Fruit fly (Drosophila melanogaster): ENCODE results near the gene Est-6.
A peak's percentile ranks its signal among the peaks of the same experiment; 100 is the strongest.

Est-6 gene

DNA sequence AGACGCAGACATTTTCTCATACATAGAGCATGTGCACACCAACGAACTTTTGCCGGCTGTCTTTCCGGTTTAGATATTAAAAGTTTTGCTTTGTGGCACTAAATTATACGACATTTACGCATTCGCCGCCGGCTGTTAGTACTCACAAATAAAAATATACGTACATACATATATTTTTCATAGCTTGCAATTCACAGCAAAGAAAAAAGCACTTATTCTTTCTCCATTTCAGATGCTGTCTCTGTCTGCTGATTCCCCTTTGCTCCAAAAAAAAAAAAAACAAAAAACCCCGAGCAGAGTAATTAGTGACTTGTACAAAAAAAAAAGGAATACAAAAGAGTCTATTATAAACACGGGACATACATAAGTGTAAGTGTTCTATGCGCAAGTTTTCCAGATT is 11.3 kb upstream of the Est-6 start, which contains the start of gene CAH2:
Gene CAH2, plus strand, starts transcription at position 301 of the 400 bp plus-strand sequence.
- TF ChIP-seq Hr83 (GFP tag; optimal IDR thresholded peaks at IDR 0.05; ENCODE audit: poor library complexity, severe bottlenecking) = no peak
- no peak for TF ChIP-seq N (GFP tag; optimal IDR thresholded peaks at IDR 0.05)
- TF ChIP-seq Dfd (GFP tag; optimal IDR thresholded peaks at IDR 0.05) = no peak
- TF ChIP-seq brk (GFP tag; optimal IDR thresholded peaks at IDR 0.05) = no peak
- TF ChIP-seq Abd-B (GFP tag; optimal IDR thresholded peaks at IDR 0.05) = no peak
- TF ChIP-seq CG32264 (GFP tag; optimal IDR thresholded peaks at IDR 0.05) = no peak
- TF ChIP-seq sage (GFP tag; optimal IDR thresholded peaks at IDR 0.05) = no peak
- no peak for TF ChIP-seq OdsH (GFP tag; optimal IDR thresholded peaks at IDR 0.05)
- TF ChIP-seq tai (GFP tag; optimal IDR thresholded peaks at IDR 0.05) = no peak
- no peak for TF ChIP-seq jim (GFP tag; optimal IDR thresholded peaks at IDR 0.05)
- TF ChIP-seq psq (GFP tag; optimal IDR thresholded peaks at IDR 0.05) = no peak
- no peak for TF ChIP-seq fru (GFP tag; optimal IDR thresholded peaks at IDR 0.05)
- no peak for TF ChIP-seq dmrt93B (GFP tag; optimal IDR thresholded peaks at IDR 0.05)
- TF ChIP-seq foxo (GFP tag; optimal IDR thresholded peaks at IDR 0.05) = no peak
- TF ChIP-seq Sp1 (GFP tag; optimal IDR thresholded peaks at IDR 0.05) = no peak
- TF ChIP-seq Hr78 (GFP tag; optimal IDR thresholded peaks at IDR 0.05) = no peak
- no peak for TF ChIP-seq CG9705 (GFP tag; optimal IDR thresholded peaks at IDR 0.05)
- TF ChIP-seq rgr (GFP tag; optimal IDR thresholded peaks at IDR 0.05) = no peak
- no peak for TF ChIP-seq Dif (GFP tag; optimal IDR thresholded peaks at IDR 0.05; ENCODE audit: partially characterized antibody)

dm6 chr3L:12178847-12179437 is 9.7 kb upstream of the Est-6 start:
- TF ChIP-seq Hr83 (GFP tag; optimal IDR thresholded peaks at IDR 0.05; ENCODE audit: poor library complexity, severe bottlenecking) = no peak
- TF ChIP-seq rgr (GFP tag; optimal IDR thresholded peaks at IDR 0.05) = no peak
- no peak for TF ChIP-seq Rel (GFP tag; optimal IDR thresholded peaks at IDR 0.05)
- TF ChIP-seq Rel (tag; optimal IDR thresholded peaks at IDR 0.05) = peak; percentile 30

DNA sequence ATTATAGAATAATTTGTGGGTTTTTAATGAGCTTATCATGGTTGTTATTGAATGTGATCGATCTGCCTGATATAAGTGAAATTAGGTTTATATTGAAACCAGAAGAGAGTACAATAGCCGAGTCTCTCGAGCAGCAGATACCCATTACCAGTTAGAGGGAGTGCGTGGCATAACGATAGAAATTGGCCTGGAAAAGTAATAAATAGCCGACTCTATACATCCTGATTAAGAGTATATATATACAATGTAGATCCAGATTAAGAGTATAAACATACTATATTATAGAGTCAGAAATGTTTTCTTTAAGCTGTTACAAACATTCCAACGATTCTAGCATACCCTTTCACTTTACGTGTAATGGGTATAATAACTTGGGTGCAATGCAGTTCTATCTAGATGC is 4.7 kb upstream of the Est-6 start:
- TF ChIP-seq tai (GFP tag; optimal IDR thresholded peaks at IDR 0.05) = no peak
- TF ChIP-seq Hr83 (GFP tag; optimal IDR thresholded peaks at IDR 0.05; ENCODE audit: poor library complexity, severe bottlenecking) = no peak
- TF ChIP-seq CG9705 (GFP tag; optimal IDR thresholded peaks at IDR 0.05) = no peak
- no peak for TF ChIP-seq CG32264 (GFP tag; optimal IDR thresholded peaks at IDR 0.05)
- TF ChIP-seq foxo (GFP tag; optimal IDR thresholded peaks at IDR 0.05) = no peak
- TF ChIP-seq pan (optimal IDR thresholded peaks at IDR 0.05) = no peak
- TF ChIP-seq Vsx2 (GFP tag; optimal IDR thresholded peaks at IDR 0.05; ENCODE audit: partially characterized antibody) = no peak
- TF ChIP-seq brk (GFP tag; optimal IDR thresholded peaks at IDR 0.05) = no peak

dm6 chr3L:12184564-12185034 is 4.0 kb upstream of the Est-6 start, which contains the start of gene Miox:
Gene Miox (plus strand): TSS chr3L:12184984.
- TF ChIP-seq dmrt93B (GFP tag; optimal IDR thresholded peaks at IDR 0.05) (no peak), Rel (GFP tag; optimal IDR thresholded peaks at IDR 0.05) (no peak), Rel (tag; optimal IDR thresholded peaks at IDR 0.05) (peak; percentile 46)

dm6 chr3L:12185336-12185735 is 3.3 kb upstream of the Est-6 start:
- TF ChIP-seq h (GFP tag; optimal IDR thresholded peaks at IDR 0.05) = no peak
- no peak for TF ChIP-seq Rel (GFP tag; optimal IDR thresholded peaks at IDR 0.05)
- TF ChIP-seq Rel (tag; optimal IDR thresholded peaks at IDR 0.05) = peak; percentile 52
- no peak for TF ChIP-seq Jra (GFP tag; optimal IDR thresholded peaks at IDR 0.05)
- no peak for TF ChIP-seq N (GFP tag; optimal IDR thresholded peaks at IDR 0.05)
- no peak for TF ChIP-seq sage (GFP tag; optimal IDR thresholded peaks at IDR 0.05)
- TF ChIP-seq psq (GFP tag; optimal IDR thresholded peaks at IDR 0.05) = no peak
- TF ChIP-seq sv (GFP tag; optimal IDR thresholded peaks at IDR 0.05) = no peak

DNA sequence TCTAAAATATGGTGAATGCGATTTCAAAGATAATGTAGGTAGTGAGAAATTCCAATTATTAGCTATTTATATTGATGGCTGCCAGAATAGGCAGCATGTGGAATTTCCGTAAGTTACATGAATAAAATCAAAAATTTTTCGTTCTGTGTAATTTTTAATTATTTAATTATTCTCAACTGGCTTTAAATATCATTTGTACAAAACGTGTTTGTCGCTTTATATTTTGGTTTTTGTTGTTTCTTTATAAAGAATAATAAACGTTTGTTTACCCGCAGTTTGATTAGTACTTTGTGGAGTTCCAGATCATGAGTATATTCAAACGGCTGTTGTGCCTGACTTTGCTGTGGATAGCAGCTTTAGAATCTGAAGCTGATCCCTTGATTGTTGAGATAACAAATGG is 1.8 kb downstream of the Est-6 start, which contains the start of gene Est-P:
Gene Est-P, plus strand, starts transcription at position 301 of the 400 bp plus-strand sequence.
- TF ChIP-seq woc (GFP tag; optimal IDR thresholded peaks at IDR 0.05) (no peak), Dif (GFP tag; optimal IDR thresholded peaks at IDR 0.05; ENCODE audit: partially characterized antibody) (no peak), pan (optimal IDR thresholded peaks at IDR 0.05) (no peak), HLH106 (tag; optimal IDR thresholded peaks at IDR 0.05) (no peak), Abd-B (GFP tag; optimal IDR thresholded peaks at IDR 0.05) (no peak)
